Fruit fly (Drosophila melanogaster): ENCODE results near the gene ase.

Gene ase

dm6 chrX:476230-477143 is 15.9 kb downstream of the ase start, which contains the start of the genes ebo and CG13373 (continued):
- TF ChIP-seq CG9817 (tag; optimal IDR thresholded peaks at IDR 0.05) (peak; percentile 12), GATAe (GFP tag; conservative IDR thresholded peaks at IDR 0.05) (no peak), CG10147 (GFP tag; optimal IDR thresholded peaks at IDR 0.05) (no peak), Dll (GFP tag; IDR thresholded peaks at IDR 0.05; ENCODE audit: partially characterized antibody) (peak; percentile 69; the same call in 3 of the 4 replicates), Trl (optimal IDR thresholded peaks at IDR 0.05) (no peak), Trl (GFP tag; optimal IDR thresholded peaks at IDR 0.05) (no peak), Lpt (GFP tag; optimal IDR thresholded peaks at IDR 0.05) (no peak), salm (tag; optimal IDR thresholded peaks at IDR 0.05) (no peak), Rx (GFP tag; IDR thresholded peaks at IDR 0.05) (no peak), CHES-1-like (GFP tag; optimal IDR thresholded peaks at IDR 0.05) (no peak), Doc3 (GFP tag; IDR thresholded peaks at IDR 0.05; ENCODE audit: partially characterized antibody) (0 out of 3 replicates have a peak, but pooled peaks have one; percentile 43), gem (tag; optimal IDR thresholded peaks at IDR 0.05) (no peak), CG6175 (GFP tag; IDR thresholded peaks at IDR 0.05) (no peak), toy (GFP tag; IDR thresholded peaks at IDR 0.05) (no peak), CG8944 (GFP tag; optimal IDR thresholded peaks at IDR 0.05) (no peak), gcm (GFP tag; optimal IDR thresholded peaks at IDR 0.05) (no peak), Six4 (GFP tag; optimal IDR thresholded peaks at IDR 0.05) (no peak), CG10654 (GFP tag; optimal IDR thresholded peaks at IDR 0.05) (no peak), gfzf (GFP tag; optimal IDR thresholded peaks at IDR 0.05) (peak; percentile 49), CG8765 (GFP tag; IDR thresholded peaks at IDR 0.05) (no peak), ind (GFP tag; optimal IDR thresholded peaks at IDR 0.05) (no peak), Blimp-1 (GFP tag; optimal IDR thresholded peaks at IDR 0.05) (no peak), h (optimal IDR thresholded peaks at IDR 0.05) (no peak), CG11560 (tag; IDR thresholded peaks at IDR 0.05) (no peak), Ravus (GFP tag; IDR thresholded peaks at IDR 0.05) (no peak), mld (GFP tag; IDR thresholded peaks at IDR 0.05; ENCODE audit: partially characterized antibody) (no peak; the same call in 2 of the 3 replicates), MESR4 (GFP tag; optimal IDR thresholded peaks at IDR 0.05) (peak; percentile 77), CG13123 (GFP tag; optimal IDR thresholded peaks at IDR 0.05) (no peak), CG5953 (GFP tag; IDR thresholded peaks at IDR 0.05) (no peak), ash1 (GFP tag; optimal IDR thresholded peaks at IDR 0.05) (no peak), NFAT (GFP tag; IDR thresholded peaks at IDR 0.05) (no peak), Sry-δ (GFP tag; optimal IDR thresholded peaks at IDR 0.05) (peak; percentile 76), pnt (GFP tag; optimal IDR thresholded peaks at IDR 0.05) (no peak), luna (GFP tag; optimal IDR thresholded peaks at IDR 0.05) (no peak), CG18011 (GFP tag; optimal IDR thresholded peaks at IDR 0.05) (no peak), CG33557 (GFP tag; optimal IDR thresholded peaks at IDR 0.05) (no peak), run (tag; optimal IDR thresholded peaks at IDR 0.05) (no peak), BtbVII (GFP tag; optimal IDR thresholded peaks at IDR 0.05) (no peak), stc (GFP tag; IDR thresholded peaks at IDR 0.05) (no peak), oc (tag; optimal IDR thresholded peaks at IDR 0.05) (no peak), CG11456 (GFP tag; IDR thresholded peaks at IDR 0.05) (no peak), sens-2 (GFP tag; IDR thresholded peaks at IDR 0.05) (no peak), sob (GFP tag; IDR thresholded peaks at IDR 0.05) (0 out of 2 replicates have a peak, but pooled peaks have one; percentile 43), CG13424 (tag; optimal IDR thresholded peaks at IDR 0.05) (peak; percentile 45), CG18764 (GFP tag; optimal IDR thresholded peaks at IDR 0.05) (no peak), Nf-YA (GFP tag; IDR thresholded peaks at IDR 0.05) (no peak), kah (GFP tag; optimal IDR thresholded peaks at IDR 0.05) (no peak), nmo (GFP tag; optimal IDR thresholded peaks at IDR 0.05) (peak; percentile 35), wdn (GFP tag; IDR thresholded peaks at IDR 0.05) (no peak), CG6689 (GFP tag; IDR thresholded peaks at IDR 0.05) (peak; percentile 48)

Data from whole organism, embryonic.